Worm (Caenorhabditis elegans): ENCODE measurements around the gene F55F3.4.

Gene F55F3.4

ce11 chrX:13767282-13767681 lies 18.1 kb upstream of the F55F3.4 start:
- TF ChIP-seq W03F9.2 (tag; optimal IDR thresholded peaks at IDR 0.05) (no peak), dao-5 (tag; optimal IDR thresholded peaks at IDR 0.05) (no peak), him-1 (tag; optimal IDR thresholded peaks at IDR 0.05) (no peak)

DNA sequence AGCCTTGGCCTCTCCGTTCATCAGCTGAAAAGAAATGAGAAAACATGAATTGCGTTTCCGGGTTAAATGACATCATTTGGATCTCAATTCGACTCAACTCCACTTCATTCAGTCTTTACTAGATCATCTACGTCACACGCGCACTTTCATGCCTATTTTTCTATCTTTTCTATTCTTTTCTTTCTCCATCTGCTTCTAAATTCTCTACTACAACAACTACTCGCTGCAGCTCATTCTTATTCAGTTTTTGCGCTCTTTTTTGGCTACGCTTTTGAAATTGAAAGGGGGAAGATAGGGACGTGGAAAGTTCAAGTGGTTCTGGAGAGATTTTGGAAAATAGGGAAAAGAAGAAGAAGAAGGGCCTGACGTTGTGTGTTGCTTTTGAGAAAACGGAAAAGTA lies 16.8 kb upstream of the F55F3.4 start:
- no peak for TF ChIP-seq W03F9.2 (tag; optimal IDR thresholded peaks at IDR 0.05)
- TF ChIP-seq him-1 (tag; optimal IDR thresholded peaks at IDR 0.05) = peak; percentile 58

ce11 chrX:13770508-13770978 lies 14.8 kb upstream of the F55F3.4 start, which contains the start of gene nkb-3:
Gene nkb-3, minus strand, starts transcription at chrX:13770558.
- TF ChIP-seq him-1 (tag; optimal IDR thresholded peaks at IDR 0.05) (no peak), dao-5 (tag; optimal IDR thresholded peaks at IDR 0.05) (no peak), W03F9.2 (tag; optimal IDR thresholded peaks at IDR 0.05) (no peak)

DNA sequence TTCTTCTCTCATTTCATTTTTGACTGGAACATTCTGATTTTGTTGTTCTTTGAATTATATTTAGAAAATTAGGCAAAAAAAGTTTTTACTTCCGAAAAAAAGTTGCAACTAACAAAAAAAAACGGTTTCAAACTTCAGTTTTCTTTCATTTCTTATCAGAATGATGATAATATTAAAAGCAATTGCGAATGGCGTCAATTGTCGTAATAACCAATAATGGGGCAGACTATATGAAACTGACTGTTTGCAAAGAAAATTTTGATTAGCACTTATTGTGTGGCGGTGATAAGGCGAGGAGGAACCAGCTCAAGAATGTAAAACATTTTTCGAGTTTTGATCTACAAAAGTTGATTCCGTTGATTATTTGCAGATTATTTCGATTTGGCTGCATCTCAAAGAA lies 12.6 kb upstream of the F55F3.4 start:
- TF ChIP-seq W03F9.2 (tag; optimal IDR thresholded peaks at IDR 0.05) (no peak), dao-5 (tag; optimal IDR thresholded peaks at IDR 0.05) (no peak), him-1 (tag; optimal IDR thresholded peaks at IDR 0.05) (no peak)

DNA sequence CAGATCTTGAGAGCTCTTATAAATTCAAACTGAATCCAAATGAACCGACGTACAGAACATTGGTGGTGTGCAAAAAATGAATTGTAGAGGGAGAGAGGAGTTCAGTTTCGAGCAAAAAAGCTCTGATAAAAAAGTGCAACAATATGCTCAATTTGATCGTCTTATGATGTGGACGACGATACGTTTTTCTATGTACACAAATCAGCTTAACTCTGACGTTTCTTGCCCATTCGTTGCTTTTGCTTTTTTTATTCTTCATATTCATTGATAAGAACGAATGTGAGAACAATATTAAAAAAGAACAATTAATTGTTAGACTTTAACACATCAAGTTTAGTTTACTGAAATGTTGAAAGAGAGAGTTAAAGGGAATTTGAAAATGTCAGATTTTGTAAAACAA lies 11.2 kb upstream of the F55F3.4 start:
- TF ChIP-seq W03F9.2 (tag; optimal IDR thresholded peaks at IDR 0.05) = no peak

ce11 chrX:13775508-13775907 lies 9.9 kb upstream of the F55F3.4 start:
- TF ChIP-seq him-1 (tag; optimal IDR thresholded peaks at IDR 0.05) = no peak
- no peak for TF ChIP-seq dao-5 (tag; optimal IDR thresholded peaks at IDR 0.05)
- no peak for TF ChIP-seq W03F9.2 (tag; optimal IDR thresholded peaks at IDR 0.05)

ce11 chrX:13781445-13782073 lies 3.8 kb upstream of the F55F3.4 start:
- TF ChIP-seq dao-5 (tag; optimal IDR thresholded peaks at IDR 0.05) = no peak
- no peak for TF ChIP-seq W03F9.2 (tag; optimal IDR thresholded peaks at IDR 0.05)
- TF ChIP-seq him-1 (tag; optimal IDR thresholded peaks at IDR 0.05) = no peak

DNA sequence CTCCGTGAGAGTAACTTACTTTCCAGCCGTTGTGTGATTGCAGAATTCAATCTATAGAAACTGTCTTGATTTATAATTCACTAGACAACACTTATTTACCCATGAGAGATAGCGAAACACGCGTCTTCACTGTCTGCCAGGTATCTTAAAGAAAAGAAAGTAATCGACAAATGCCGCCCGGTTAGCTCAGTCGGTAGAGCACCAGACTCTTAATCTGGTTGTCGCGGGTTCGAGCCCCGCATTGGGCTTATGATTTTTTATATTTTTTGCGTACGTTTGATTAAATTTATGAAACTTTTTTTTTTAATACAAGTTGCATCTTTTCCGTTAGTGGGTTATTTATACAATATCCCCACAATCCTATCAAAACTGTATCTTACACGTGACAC lies 3.3 kb upstream of the F55F3.4 start:
- TF ChIP-seq dao-5 (tag; optimal IDR thresholded peaks at IDR 0.05) = no peak
- no peak for TF ChIP-seq W03F9.2 (tag; optimal IDR thresholded peaks at IDR 0.05)
- TF ChIP-seq him-1 (tag; optimal IDR thresholded peaks at IDR 0.05) = no peak

DNA sequence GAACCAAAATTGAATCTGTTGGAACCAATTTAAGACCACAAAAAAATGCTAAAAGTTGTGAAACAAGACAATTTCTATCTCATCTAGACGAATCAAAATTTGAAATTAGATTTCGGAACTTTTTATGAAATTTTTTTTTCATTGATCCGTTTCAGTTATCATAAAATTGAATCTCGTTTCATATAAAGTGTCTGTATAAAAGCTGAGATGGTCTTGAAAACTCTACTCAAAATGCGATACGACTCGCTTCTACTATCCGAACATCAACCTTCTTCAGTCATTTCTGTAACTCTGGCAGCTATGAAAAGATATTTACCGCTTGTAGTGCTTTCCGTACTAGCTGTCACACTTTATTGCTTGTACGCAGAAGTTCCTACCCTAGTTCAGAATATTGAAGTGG lies 5.2 kb downstream of the F55F3.4 start, which contains the start of gene ZK1086.3:
TSS of gene ZK1086.3 (plus strand) at position 301 of the 400 bp plus-strand sequence.
- TF ChIP-seq W03F9.2 (tag; optimal IDR thresholded peaks at IDR 0.05) = no peak
- no peak for TF ChIP-seq him-1 (tag; optimal IDR thresholded peaks at IDR 0.05)
- TF ChIP-seq dao-5 (tag; optimal IDR thresholded peaks at IDR 0.05) = no peak

DNA sequence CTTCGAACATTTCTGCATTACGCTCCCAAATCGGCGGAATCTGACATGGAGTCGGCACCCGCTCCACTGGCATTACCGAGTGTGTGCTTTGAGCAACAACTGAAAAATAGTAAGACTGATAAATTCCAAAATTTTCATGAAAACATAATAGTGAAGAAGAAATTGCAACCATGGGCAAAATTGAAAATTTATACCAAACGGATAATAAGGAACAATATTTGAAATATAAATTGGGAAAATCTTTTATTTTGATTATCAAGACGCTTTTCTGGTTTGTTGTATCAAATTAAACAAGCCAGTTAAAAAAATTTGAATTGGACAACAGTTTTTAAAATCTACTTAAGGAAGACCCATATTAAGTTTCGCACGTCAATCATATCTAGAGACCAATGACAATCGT lies 8.2 kb downstream of the F55F3.4 start, which contains the start of gene ZK1086.2:
TSS of gene ZK1086.2 (minus strand) at position 101 of the 400 bp plus-strand sequence.
- TF ChIP-seq dao-5 (tag; optimal IDR thresholded peaks at IDR 0.05) (no peak), him-1 (tag; optimal IDR thresholded peaks at IDR 0.05) (no peak), W03F9.2 (tag; optimal IDR thresholded peaks at IDR 0.05) (no peak)

ce11 chrX:13803246-13803645 lies 17.9 kb downstream of the F55F3.4 start:
- TF ChIP-seq dao-5 (tag; optimal IDR thresholded peaks at IDR 0.05) (no peak), him-1 (tag; optimal IDR thresholded peaks at IDR 0.05) (no peak), W03F9.2 (tag; optimal IDR thresholded peaks at IDR 0.05) (no peak)

ce11 chrX:13809773-13810172 lies 24.4 kb downstream of the F55F3.4 start, which contains the start of gene obr-3:
Gene obr-3, minus strand, starts transcription at chrX:13809873.
- no peak for TF ChIP-seq dao-5 (tag; optimal IDR thresholded peaks at IDR 0.05)

DNA sequence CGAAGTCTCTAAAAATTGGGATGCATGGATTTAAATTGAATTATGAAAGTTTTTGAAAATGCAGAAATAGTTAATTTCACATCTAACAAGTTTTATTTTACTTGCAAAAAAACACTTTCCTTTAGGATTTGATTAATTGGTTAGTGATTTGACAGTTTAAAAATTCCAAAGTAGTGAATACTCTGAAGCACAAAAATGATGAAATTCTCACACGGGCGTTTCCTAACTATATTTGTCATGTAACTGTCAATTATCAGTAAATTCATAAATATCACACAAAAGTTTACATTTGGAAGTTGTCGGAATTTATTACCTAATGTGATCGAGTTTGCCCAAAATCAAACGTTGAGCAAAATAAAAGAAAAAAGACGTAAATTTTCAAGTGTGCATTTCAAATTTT lies 25.8 kb downstream of the F55F3.4 start:
- TF ChIP-seq dao-5 (tag; optimal IDR thresholded peaks at IDR 0.05) (no peak), him-1 (tag; optimal IDR thresholded peaks at IDR 0.05) (no peak), W03F9.2 (tag; optimal IDR thresholded peaks at IDR 0.05) (no peak)

ce11 chrX:13811929-13812328 lies 26.6 kb downstream of the F55F3.4 start:
- TF ChIP-seq him-1 (tag; optimal IDR thresholded peaks at IDR 0.05) (no peak), W03F9.2 (tag; optimal IDR thresholded peaks at IDR 0.05) (no peak), dao-5 (tag; optimal IDR thresholded peaks at IDR 0.05) (no peak)

- TF ChIP-seq W03F9.2 (tag; optimal IDR thresholded peaks at IDR 0.05) (no peak), him-1 (tag; optimal IDR thresholded peaks at IDR 0.05) (no peak), dao-5 (tag; optimal IDR thresholded peaks at IDR 0.05) (no peak)
Measured at ce11 chrX:13818791-13819190, 33.4 kb downstream of the F55F3.4 start.

Measured in whole organism, L4/young adult.